Fruit fly (Drosophila melanogaster) whole organism, embryonic: Measurements from ENCODE around the gene CG42494.

Source experiments
- Abd-B ChIP-seq: fragments of 200-800 bp; sonication (Bioruptor generic); optimal IDR thresholded peaks from 2 replicates; lab custom pipeline; 2018; ENCODE audit warnings: missing biosample characterization, mild to moderate bottlenecking, missing genetic modification characterization, moderate library complexity
- Atf6 ChIP-seq: fragments of 200-800 bp; sonication (Bioruptor generic); IDR thresholded peaks from 2 replicates; pipeline ENCODE4 v1.3.6; 2022; ENCODE audit warnings: missing biosample characterization, missing genetic modification characterization
- Awh ChIP-seq: fragments of 200-800 bp; sonication (Bioruptor generic); IDR thresholded peaks from 2 replicates; pipeline ENCODE4, ENCODE4 v1.3.6; 2022; ENCODE audit warnings: missing biosample characterization, missing genetic modification characterization
- BtbVII ChIP-seq: fragments of 200-800 bp; sonication (Bioruptor generic); optimal IDR thresholded peaks from 3 replicates; lab custom pipeline; 2017; ENCODE audit warnings: missing biosample characterization, mild to moderate bottlenecking, missing genetic modification characterization
- Bteb2 ChIP-seq: fragments of 200-800 bp; sonication (Bioruptor generic); optimal IDR thresholded peaks from 2 replicates; lab custom pipeline; 2016; ENCODE audit warnings: missing biosample characterization, missing genetic modification characterization
- CG10147 ChIP-seq: fragments of 200-800 bp; sonication (Bioruptor generic); optimal IDR thresholded peaks from 2 replicates; lab custom pipeline; 2019; ENCODE audit warnings: missing biosample characterization, mild to moderate bottlenecking, missing genetic modification characterization, moderate library complexity
- CG11456 ChIP-seq: fragments of 200-800 bp; sonication (Bioruptor generic); IDR thresholded peaks from 3 replicates; pipeline ENCODE4 v1.3.6; 2022; ENCODE audit warnings: missing biosample characterization, missing genetic modification characterization
- CG13894 ChIP-seq: fragments of 200-800 bp; sonication (Bioruptor generic); optimal IDR thresholded peaks from 3 replicates; lab custom pipeline; 2018; ENCODE audit warnings: missing biosample characterization, mild to moderate bottlenecking, missing genetic modification characterization, moderate library complexity
- CG14441 ChIP-seq: fragments of 200-800 bp; sonication (Bioruptor generic); IDR thresholded peaks from 2 replicates; pipeline ENCODE4 v1.3.6; 2022; ENCODE audit warnings: missing biosample characterization, missing genetic modification characterization
- CG1792 ChIP-seq: fragments of 200-800 bp; sonication (Bioruptor generic); optimal IDR thresholded peaks from 2 replicates; lab custom pipeline; 2016; ENCODE audit warnings: missing biosample characterization, missing genetic modification characterization
- CG1832 ChIP-seq: fragments of 200-800 bp; sonication (Bioruptor generic); optimal IDR thresholded peaks from 2 replicates; lab custom pipeline; 2017; ENCODE audit warnings: missing biosample characterization, mild to moderate bottlenecking, missing genetic modification characterization, inconsistent platforms
- CG2120 ChIP-seq: fragments of 200-800 bp; sonication (Bioruptor generic); optimal IDR thresholded peaks from 3 replicates; lab custom pipeline; 2016; ENCODE audit warnings: missing biosample characterization, missing genetic modification characterization
- CG2712 ChIP-seq: fragments of 200-800 bp; optimal IDR thresholded peaks from 3 replicates; lab custom pipeline; 2019; ENCODE audit warnings: missing biosample characterization, mild to moderate bottlenecking, missing genetic modification characterization, moderate library complexity
- CG34224 ChIP-seq: fragments of 200-800 bp; sonication (Bioruptor generic); IDR thresholded peaks from 3 replicates; pipeline ENCODE4 v1.3.6; 2022; ENCODE audit warnings: missing biosample characterization, missing genetic modification characterization; ENCODE audit not compliant: partially characterized antibody
- CG4424 ChIP-seq: fragments of 200-800 bp; sonication (Bioruptor generic); optimal IDR thresholded peaks from 3 replicates; lab custom pipeline; 2016; ENCODE audit warnings: missing biosample characterization, missing genetic modification characterization
- CG8924 ChIP-seq: fragments of 200-800 bp; optimal IDR thresholded peaks from 3 replicates; lab custom pipeline; 2019; ENCODE audit warnings: missing biosample characterization, mild to moderate bottlenecking, missing genetic modification characterization, moderate library complexity
- CHES-1-like ChIP-seq: fragments of 200-800 bp; sonication (Bioruptor generic); optimal IDR thresholded peaks from 2 replicates; lab custom pipeline; 2016; ENCODE audit warnings: missing biosample characterization, missing genetic modification characterization
- CrebB ChIP-seq: fragments of 200-800 bp; sonication (Bioruptor generic); optimal IDR thresholded peaks from 3 replicates; lab custom pipeline; 2018; ENCODE audit warnings: missing biosample characterization, mild to moderate bottlenecking, missing genetic modification characterization
- Dp ChIP-seq: fragments of 200-800 bp; sonication (Bioruptor generic); optimal IDR thresholded peaks from 2 replicates; lab custom pipeline; 2018; ENCODE audit warnings: missing biosample characterization, mild to moderate bottlenecking, missing genetic modification characterization, moderate library complexity
- GATAe ChIP-seq: fragments of 200-800 bp; sonication (Bioruptor generic); conservative IDR thresholded peaks from 2 replicates; pipeline ENCODE4 v1.3.6; 2022; ENCODE audit warnings: missing biosample characterization, missing genetic modification characterization
- HHEX ChIP-seq: fragments of 200-800 bp; sonication (Bioruptor generic); optimal IDR thresholded peaks from 3 replicates; lab custom pipeline; 2017; ENCODE audit warnings: missing biosample characterization, mild to moderate bottlenecking, missing genetic modification characterization, missing genetic modification reagents
- HLH4C ChIP-seq: fragments of 200-800 bp; sonication (Bioruptor generic); IDR thresholded peaks from 3 replicates; pipeline ENCODE4 v1.3.6; 2022; ENCODE audit warnings: missing biosample characterization, missing genetic modification characterization; ENCODE audit not compliant: partially characterized antibody
- HmgD ChIP-seq: fragments of 200-800 bp; sonication (Bioruptor generic); optimal IDR thresholded peaks from 3 replicates; lab custom pipeline; 2016; ENCODE audit warnings: missing biosample characterization, missing genetic modification characterization
- Myb ChIP-seq: fragments of 200-800 bp; sonication (Bioruptor generic); optimal IDR thresholded peaks from 2 replicates; lab custom pipeline; 2016; ENCODE audit warnings: missing biosample characterization, missing genetic modification characterization
- Scr ChIP-seq: fragments of 200-800 bp; sonication (Bioruptor generic); IDR thresholded peaks from 2 replicates; pipeline ENCODE4 v1.3.6; 2022; ENCODE audit warnings: missing biosample characterization, missing genetic modification characterization; ENCODE audit not compliant: partially characterized antibody
- Tbp ChIP-seq: fragments of >200 bp; optimal IDR thresholded peaks from 2 replicates; lab custom pipeline; 2018; ENCODE audit warnings: missing biosample characterization, missing genetic modification characterization
- bab2 ChIP-seq: fragments of 200-800 bp; sonication (Bioruptor generic); optimal IDR thresholded peaks from 2 replicates; lab custom pipeline; 2016; ENCODE audit warnings: missing biosample characterization, missing genetic modification characterization
- bbx ChIP-seq: fragments of 200-800 bp; sonication (Bioruptor generic); IDR thresholded peaks from 2 replicates; pipeline ENCODE4 v1.3.6; 2022; ENCODE audit warnings: missing biosample characterization, missing genetic modification characterization; ENCODE audit not compliant: partially characterized antibody
- btn ChIP-seq: fragments of 200-800 bp; sonication (Bioruptor generic); optimal IDR thresholded peaks from 2 replicates; lab custom pipeline; 2016; ENCODE audit warnings: missing biosample characterization, missing genetic modification characterization
- cg ChIP-seq: fragments of 200-800 bp; sonication (Bioruptor generic); optimal IDR thresholded peaks from 3 replicates; lab custom pipeline; 2019; ENCODE audit warnings: missing biosample characterization, mild to moderate bottlenecking, missing genetic modification characterization, moderate library complexity
- emc ChIP-seq: fragments of 200-800 bp; sonication (Bioruptor generic); optimal IDR thresholded peaks from 2 replicates; lab custom pipeline; 2016; ENCODE audit warnings: missing biosample characterization, missing genetic modification characterization
- ems ChIP-seq: fragments of 200-800 bp; sonication (Bioruptor generic); optimal IDR thresholded peaks from 3 replicates; lab custom pipeline; 2016; ENCODE audit warnings: missing biosample characterization, missing genetic modification characterization
- fd96Cb ChIP-seq: fragments of 200-800 bp; sonication (Bioruptor generic); optimal IDR thresholded peaks from 2 replicates; lab custom pipeline; 2018; ENCODE audit warnings: missing biosample characterization, mild to moderate bottlenecking, missing genetic modification characterization, moderate library complexity
- fu2 ChIP-seq: fragments of 200-800 bp; sonication (Bioruptor generic); optimal IDR thresholded peaks from 2 replicates; lab custom pipeline; 2016; ENCODE audit warnings: missing biosample characterization, missing genetic modification characterization
- gcm ChIP-seq: fragments of 200-800 bp; sonication (Bioruptor generic); optimal IDR thresholded peaks from 2 replicates; lab custom pipeline; 2019; ENCODE audit warnings: missing biosample characterization, mild to moderate bottlenecking, missing genetic modification characterization, moderate library complexity
- gem ChIP-seq: fragments of 200-800 bp; sonication (Bioruptor generic); optimal IDR thresholded peaks from 2 replicates; lab custom pipeline; 2019; ENCODE audit warnings: missing biosample characterization, mild to moderate bottlenecking, missing genetic modification characterization, moderate library complexity
- gt ChIP-seq: fragments of 200-800 bp; sonication (Bioruptor generic); IDR thresholded peaks from 2 replicates; pipeline ENCODE4 v1.3.6; 2022; ENCODE audit warnings: missing biosample characterization, missing genetic modification characterization
- her ChIP-seq: fragments of 200-800 bp; sonication (Bioruptor generic); optimal IDR thresholded peaks from 2 replicates; lab custom pipeline; 2016; ENCODE audit warnings: missing biosample characterization, missing genetic modification characterization
- inv ChIP-seq: fragments of 200-800 bp; sonication (Bioruptor generic); IDR thresholded peaks from 2 replicates; pipeline ENCODE4 v1.3.6; 2022; ENCODE audit warnings: missing biosample characterization, missing genetic modification characterization; ENCODE audit not compliant: partially characterized antibody
- lola ChIP-seq, 3 experiments: fragments of >200 bp in 2 of 3; fragments of 200-800 bp in 1 of 3; sonication (Bioruptor generic) in 1 of 3; optimal IDR thresholded peaks; 2 replicates each; lab custom pipeline; 2017 to 2019; ENCODE audit warnings: missing biosample characterization in 3 of 3, missing genetic modification characterization in 3 of 3, mild to moderate bottlenecking in 1 of 3, moderate library complexity in 1 of 3
- nerfin-2 ChIP-seq: fragments of 200-800 bp; sonication (Bioruptor generic); IDR thresholded peaks from 2 replicates; pipeline ENCODE4 v1.3.6; 2022; ENCODE audit warnings: missing biosample characterization, missing genetic modification characterization; ENCODE audit not compliant: partially characterized antibody
- p53 ChIP-seq: fragments of 200-800 bp; sonication (Bioruptor generic); optimal IDR thresholded peaks from 2 replicates; lab custom pipeline; 2016; ENCODE audit warnings: missing biosample characterization, missing genetic modification characterization
- pho ChIP-seq: fragments of 200-800 bp; sonication (Bioruptor generic); optimal IDR thresholded peaks from 2 replicates; lab custom pipeline; 2016; ENCODE audit warnings: missing biosample characterization, missing genetic modification characterization
- phol ChIP-seq: fragments of 200-800 bp; sonication (Bioruptor generic); optimal IDR thresholded peaks from 3 replicates; lab custom pipeline; 2018; ENCODE audit warnings: missing biosample characterization, mild to moderate bottlenecking, missing genetic modification characterization, moderate library complexity
- rib ChIP-seq: fragments of 200-800 bp; sonication (Bioruptor generic); IDR thresholded peaks from 2 replicates; pipeline ENCODE4 v1.3.6; 2022; ENCODE audit warnings: missing biosample characterization, missing genetic modification characterization
- sob ChIP-seq: fragments of 200-800 bp; sonication (Bioruptor generic); IDR thresholded peaks from 2 replicates; pipeline ENCODE4 v1.3.6; 2022; ENCODE audit warnings: missing biosample characterization, missing genetic modification characterization
- ssp ChIP-seq: fragments of 200-800 bp; sonication (Bioruptor generic); IDR thresholded peaks from 2 replicates; pipeline ENCODE4 v1.3.6; 2022; ENCODE audit warnings: missing biosample characterization, missing genetic modification characterization
- tll ChIP-seq, 2 experiments: fragments of 200-800 bp in 1 of 2; fragments of >200 bp in 1 of 2; sonication (Bioruptor generic) in 1 of 2; optimal IDR thresholded peaks; 2 replicates each; lab custom pipeline; 2017 to 2019; ENCODE audit warnings: missing biosample characterization in 2 of 2, missing genetic modification characterization in 2 of 2, mild to moderate bottlenecking in 1 of 2, moderate library complexity in 1 of 2
- wek ChIP-seq: fragments of 200-800 bp; sonication (Bioruptor generic); optimal IDR thresholded peaks from 3 replicates; lab custom pipeline; 2018; ENCODE audit warnings: missing biosample characterization, mild to moderate bottlenecking, missing genetic modification characterization, moderate library complexity

Gene CG42494

DNA sequence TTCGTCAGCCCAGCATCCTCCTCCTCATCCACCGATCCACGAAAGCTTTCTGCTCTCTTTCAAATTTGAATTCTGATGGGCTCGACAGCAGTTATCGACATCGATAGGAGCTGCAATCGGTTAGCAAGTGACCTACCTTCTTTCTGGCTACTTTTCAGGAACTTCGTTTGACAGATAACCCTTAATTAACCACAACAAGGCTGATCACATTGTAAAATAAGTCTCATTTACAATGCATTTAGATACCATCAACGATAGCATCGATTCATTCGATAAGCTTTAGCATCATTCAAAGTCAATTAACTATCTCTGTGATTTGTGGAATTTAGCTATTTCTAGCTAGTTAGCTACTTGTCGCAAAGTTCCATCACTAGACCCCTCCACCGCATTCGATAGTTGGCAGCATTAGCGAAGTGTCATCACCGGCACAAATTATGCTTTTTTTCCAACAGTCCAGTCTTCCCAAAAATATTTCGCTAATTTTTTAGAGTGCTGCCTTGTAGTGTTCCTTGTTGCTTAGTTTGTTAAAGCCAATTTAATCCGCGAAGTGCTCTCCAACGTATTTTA is 5.6 kb upstream of the CG42494 start, which contains the start of the genes MnM and Girdin (continued):
- TF ChIP-seq gt (GFP tag; lab: Robert Waterston, UW) (no peak), Tbp (GFP tag; lab: Kevin White, UChicago) (peak; percentile 39), Myb (peak; percentile 89), CG11456 (GFP tag; lab: Robert Waterston, UW) (peak; percentile 57; the same call in 2 of the 3 replicates), CG1792 (GFP tag; lab: Kevin White, UChicago) (peak; percentile 17), CG14441 (GFP tag; lab: Robert Waterston, UW) (0 out of 2 replicates have a peak, but pooled peaks have one; percentile 19), Awh (GFP tag; lab: Robert Waterston, UW) (no peak), CG2712 (peak; percentile 55), bab2 (GFP tag; lab: Kevin White, UChicago) (peak; percentile 73), sob (GFP tag; lab: Robert Waterston, UW) (peak; percentile 62), bbx (peak; percentile 63), Dp (peak; percentile 84), Scr (GFP tag; lab: Robert Waterston, UW) (peak; percentile 92), tll (GFP tag; optimal IDR thresholded peaks at IDR 0.05; lab: Kevin White, UChicago) (peak; percentile 53 to 97), gem (tag; lab: Kevin White, UChicago) (no peak), CG13894 (tag; lab: Kevin White, UChicago) (no peak), GATAe (GFP tag; lab: Robert Waterston, UW) (no peak), rib (GFP tag; lab: Robert Waterston, UW) (no peak), ems (GFP tag; lab: Kevin White, UChicago) (peak; percentile 50), fd96Cb (peak; percentile 16), Bteb2 (peak; percentile 69), inv (GFP tag; lab: Robert Waterston, UW) (peak; percentile 87), HLH4C (GFP tag; lab: Robert Waterston, UW) (peak; percentile 88), lola (GFP tag; optimal IDR thresholded peaks at IDR 0.05; lab: Kevin White, UChicago) (peak in 1 of 3 experiments; percentile 58), her (GFP tag; lab: Kevin White, UChicago) (peak; percentile 75), nerfin-2 (GFP tag; lab: Robert Waterston, UW) (peak; percentile 59), phol (tag; lab: Kevin White, UChicago) (peak; percentile 65), btn (GFP tag; lab: Kevin White, UChicago) (peak; percentile 52), CG4424 (GFP tag; lab: Kevin White, UChicago) (peak; percentile 59), ssp (GFP tag; lab: Robert Waterston, UW) (peak; percentile 66), Abd-B (GFP tag; lab: Kevin White, UChicago) (peak; percentile 75), BtbVII (GFP tag; lab: Kevin White, UChicago) (no peak), CHES-1-like (GFP tag; lab: Kevin White, UChicago) (peak; percentile 86), wek (GFP tag; lab: Kevin White, UChicago) (no peak), CG34224 (GFP tag; lab: Robert Waterston, UW) (peak; percentile 74; the same call in 2 of the 3 replicates), HHEX (GFP tag; lab: Kevin White, UChicago) (no peak), cg (no peak), CG10147 (no peak), emc (GFP tag; lab: Kevin White, UChicago) (peak; percentile 26), CG1832 (GFP tag; lab: Kevin White, UChicago) (no peak), CG2120 (GFP tag; lab: Kevin White, UChicago) (peak; percentile 91), pho (GFP tag; lab: Kevin White, UChicago) (peak; percentile 86), p53 (peak; percentile 40), CG8924 (tag; lab: Kevin White, UChicago) (peak; percentile 46), Atf6 (GFP tag; lab: Robert Waterston, UW) (no peak; the same call in 1 of the 2 replicates), CrebB (peak; percentile 12), fu2 (GFP tag; lab: Kevin White, UChicago) (peak; percentile 82), HmgD (GFP tag; lab: Kevin White, UChicago) (peak; percentile 95), gcm (GFP tag; lab: Kevin White, UChicago) (no peak)
